Worm (Caenorhabditis elegans): ENCODE results near the gene eef-1A.1.
A peak's percentile ranks its signal among the peaks of the same experiment; 100 is the strongest.

The eef-1A.1 gene

ce11 chrIII:6968080-6968639 lies 3.4 kb downstream of the eef-1A.1 start, which contains the start of gene panl-2:
TSS of gene panl-2 (minus strand) at chrIII:6968130.
- TF ChIP-seq arid-1 (GFP tag; conservative IDR thresholded peaks at IDR 0.05) (no peak), ctbp-1 (GFP tag; IDR thresholded peaks at IDR 0.05) (no peak), lin-38 (GFP tag; IDR thresholded peaks at IDR 0.05) (0 out of 2 replicates have a peak, but pooled peaks have one; percentile 7), mep-1 (tag; optimal IDR thresholded peaks at IDR 0.05) (peak; percentile 24), fos-1 (tag; optimal IDR thresholded peaks at IDR 0.05) (no peak), dpl-1 (GFP tag; optimal IDR thresholded peaks at IDR 0.05) (peak; percentile 86), zip-2 (tag; optimal IDR thresholded peaks at IDR 0.05) (no peak), gei-8 (GFP tag; optimal IDR thresholded peaks at IDR 0.05) (no peak), dve-1 (tag; optimal IDR thresholded peaks at IDR 0.05; ENCODE audit: insufficient read depth) (no peak), Y48G9A.11 (GFP tag; IDR thresholded peaks at IDR 0.05) (peak; percentile 85), saeg-2 (GFP tag; IDR thresholded peaks at IDR 0.05) (no peak), tra-1 (GFP tag; IDR thresholded peaks at IDR 0.05) (no peak), dmd-8 (GFP tag; IDR thresholded peaks at IDR 0.05) (no peak), ama-1 (optimal IDR thresholded peaks at IDR 0.05) (no peak), lin-29 (GFP tag; IDR thresholded peaks at IDR 0.05) (no peak), daf-8 (GFP tag; IDR thresholded peaks at IDR 0.05) (no peak), hif-1 (tag; optimal IDR thresholded peaks at IDR 0.05) (no peak), php-3 (GFP tag; IDR thresholded peaks at IDR 0.05) (no peak), ceh-82 (tag; optimal IDR thresholded peaks at IDR 0.05) (no peak), lim-7 (GFP tag; IDR thresholded peaks at IDR 0.05) (no peak), aly-2 (tag; optimal IDR thresholded peaks at IDR 0.05) (no peak), lin-1 (GFP tag; IDR thresholded peaks at IDR 0.05) (no peak), ztf-11 (tag; optimal IDR thresholded peaks at IDR 0.05) (no peak), nhr-11 (tag; optimal IDR thresholded peaks at IDR 0.05) (peak; percentile 9), cey-2 (tag; optimal IDR thresholded peaks at IDR 0.05; ENCODE audit: borderline replicate concordance, insufficient read depth) (no peak), lin-13 (GFP tag; optimal IDR thresholded peaks at IDR 0.05) (no peak), daf-16 (GFP tag; optimal IDR thresholded peaks at IDR 0.05) (no peak), daf-16 (tag; optimal IDR thresholded peaks at IDR 0.05) (peak; percentile 57), nhr-28 (tag; optimal IDR thresholded peaks at IDR 0.05) (no peak), unc-130 (GFP tag; optimal IDR thresholded peaks at IDR 0.05) (no peak), mxl-2 (GFP tag; conservative IDR thresholded peaks at IDR 0.05) (no peak), hlh-30 (tag; optimal IDR thresholded peaks at IDR 0.05; ENCODE audit: insufficient read depth) (peak; percentile 91), T20F7.1 (GFP tag; optimal IDR thresholded peaks at IDR 0.05) (peak; percentile 94), egl-43 (GFP tag; IDR thresholded peaks at IDR 0.05) (no peak), ZK546.5 (tag; optimal IDR thresholded peaks at IDR 0.05) (no peak), zag-1 (tag; optimal IDR thresholded peaks at IDR 0.05) (no peak), lsy-2 (tag; optimal IDR thresholded peaks at IDR 0.05) (peak in 1 of 2 experiments; percentile 88), nhr-76 (tag; optimal IDR thresholded peaks at IDR 0.05) (no peak), ceh-44 (GFP tag; IDR thresholded peaks at IDR 0.05) (no peak), fkh-10 (GFP tag; optimal IDR thresholded peaks at IDR 0.05) (no peak), F26F4.8 (GFP tag; conservative IDR thresholded peaks at IDR 0.05) (no peak), mxl-3 (GFP tag; optimal IDR thresholded peaks at IDR 0.05) (no peak), zfp-2 (tag; optimal IDR thresholded peaks at IDR 0.05) (no peak), snpc-4 (tag; optimal IDR thresholded peaks at IDR 0.05) (no peak), set-16 (GFP tag; IDR thresholded peaks at IDR 0.05) (peak; percentile 33; the same call in 1 of the 2 replicates), T26A8.4 (GFP tag; IDR thresholded peaks at IDR 0.05) (no peak), ZK337.2 (GFP tag; IDR thresholded peaks at IDR 0.05) (no peak), ceh-28 (tag; optimal IDR thresholded peaks at IDR 0.05) (no peak), hmg-1.1 (GFP tag; IDR thresholded peaks at IDR 0.05) (0 out of 2 replicates have a peak, but pooled peaks have one; percentile 9), daf-12 (tag; optimal IDR thresholded peaks at IDR 0.05) (no peak), nhr-77 (tag; optimal IDR thresholded peaks at IDR 0.05) (no peak), mdt-29 (GFP tag; IDR thresholded peaks at IDR 0.05) (no peak)
